Worm (Caenorhabditis elegans) whole organism, late embryonic: ENCODE data around the gene set-16.

ENCODE experiments used
- che-1 ChIP-seq: sonication (generic microtip); optimal IDR thresholded peaks from 2 replicates; lab custom pipeline; 2016; ENCODE audit warnings: mild to moderate bottlenecking, missing genetic modification characterization, missing compliant biosample characterization
- pha-4 ChIP-seq: fragments of 150-350 bp; optimal IDR thresholded peaks from 2 replicates; lab custom pipeline; 2018; ENCODE audit warnings: missing biosample characterization, missing genetic modification reagents, missing genetic modification characterization

DNA sequence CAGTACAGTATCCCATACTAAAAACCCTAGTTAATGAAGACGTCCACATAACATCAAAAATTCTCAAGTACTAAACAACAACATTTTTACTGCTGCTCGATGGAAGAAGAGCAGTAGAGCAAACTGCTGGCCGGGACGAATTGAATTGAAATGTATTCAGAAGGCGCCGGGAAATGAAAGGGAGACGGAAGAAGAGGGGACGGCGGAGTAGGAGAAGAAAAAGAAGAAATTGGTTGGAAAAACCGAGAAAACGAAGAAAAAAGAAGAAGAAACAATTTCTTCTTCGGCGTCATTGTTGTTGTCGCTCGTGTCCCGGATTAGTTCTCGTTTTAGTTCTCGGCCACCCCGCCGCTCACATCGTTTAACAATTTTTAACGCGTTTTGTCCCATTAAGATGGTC lies 9.9 kb upstream of the set-16 start:
- TF ChIP-seq pha-4 (no peak), che-1 (no peak)
